Worm (Caenorhabditis elegans) whole organism, young adult: ENCODE data around the gene cni-1.

Source experiments
- T26A5.8 ChIP-seq: sonication (generic microtip); optimal IDR thresholded peaks from 2 replicates; lab custom pipeline; 2016; ENCODE audit warnings: missing genetic modification characterization, missing compliant biosample characterization
- ZK185.1 ChIP-seq: sonication (generic microtip); optimal IDR thresholded peaks from 2 replicates; lab custom pipeline; 2016; ENCODE audit warnings: mild to moderate bottlenecking, missing genetic modification characterization, missing compliant biosample characterization; ENCODE audit not compliant: poor library complexity, severe bottlenecking
- ama-1 ChIP-seq, 3 experiments: fragments of 150-350 bp in 1 of 3; sonication (generic microtip) in 2 of 3; optimal IDR thresholded peaks; 2 replicates each; lab custom pipeline; 2014 to 2018; ENCODE audit warnings: missing biosample characterization in 2 of 3, missing genetic modification characterization in 2 of 3, missing genetic modification reagents in 2 of 3
- snpc-1.1 ChIP-seq: sonication (generic microtip); optimal IDR thresholded peaks from 2 replicates; lab custom pipeline; 2017; ENCODE audit warnings: missing genetic modification characterization, mild to moderate bottlenecking, missing compliant biosample characterization, antibody characterized with exemption, moderate library complexity, missing genotype, missing genetic modification reagents; ENCODE audit not compliant: insufficient read depth

DNA sequence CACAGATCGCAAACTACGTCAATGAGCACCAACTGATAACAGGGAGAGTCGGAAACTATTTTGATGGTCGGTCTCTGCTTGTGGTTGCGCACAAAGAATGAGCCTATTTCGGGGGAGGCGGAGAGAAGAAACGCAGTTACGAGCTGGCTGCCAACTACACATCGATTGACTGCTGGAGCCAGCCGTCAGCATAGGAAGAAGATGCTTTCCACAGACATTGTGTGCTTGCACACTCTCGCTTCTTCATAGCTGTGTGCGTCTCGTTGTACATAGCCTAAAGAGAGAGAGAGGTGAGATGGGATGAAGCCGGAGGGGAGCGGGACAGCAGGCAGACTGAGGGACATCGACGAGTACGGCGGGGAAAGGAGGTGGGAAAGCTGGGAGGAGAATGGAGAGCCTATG is 49.7 kb upstream of the cni-1 start:
- TF ChIP-seq snpc-1.1 (tag; lab: Kevin White, UChicago) (no peak), ama-1 (optimal IDR thresholded peaks at IDR 0.05; lab: Kevin White, UChicago) (no peak), ama-1 (GFP tag; optimal IDR thresholded peaks at IDR 0.05; lab: Kevin White, UChicago) (no peak), T26A5.8 (tag; lab: Kevin White, UChicago) (no peak), ZK185.1 (tag; lab: Kevin White, UChicago) (no peak)
